Worm (Caenorhabditis elegans) whole organism, mixed stage, embryonic: Measurements from ENCODE around the gene ZK1307.1.

Source experiments
- M03D4.4 ChIP-seq: sonication (generic microtip); optimal IDR thresholded peaks from 2 replicates; lab custom pipeline; 2017; ENCODE audit warnings: mild to moderate bottlenecking, missing genetic modification characterization, missing compliant biosample characterization
- bed-3 ChIP-seq: fragments of 200-800 bp; sonication (Bioruptor generic); optimal IDR thresholded peaks from 3 replicates; lab custom pipeline; 2018; ENCODE audit warnings: mild to moderate bottlenecking, missing genetic modification characterization, moderate library complexity, missing compliant biosample characterization
- ceh-39 ChIP-seq: fragments of 150-350 bp; optimal IDR thresholded peaks from 2 replicates; lab custom pipeline; 2014; ENCODE audit warnings: missing biosample characterization, missing genetic modification characterization
- ceh-43 ChIP-seq: fragments of 200-800 bp; sonication (Bioruptor generic); optimal IDR thresholded peaks from 2 replicates; lab custom pipeline; 2018; ENCODE audit warnings: mild to moderate bottlenecking, missing genetic modification characterization, moderate library complexity, missing compliant biosample characterization
- ceh-83 ChIP-seq: fragments of 200-800 bp; sonication (Bioruptor generic); optimal IDR thresholded peaks from 2 replicates; lab custom pipeline; 2018; ENCODE audit warnings: mild to moderate bottlenecking, missing genetic modification characterization, missing compliant biosample characterization
- ces-1 ChIP-seq: fragments of 150-350 bp; optimal IDR thresholded peaks from 2 replicates; lab custom pipeline; 2014; ENCODE audit warnings: missing biosample characterization, missing genetic modification reagents, missing genetic modification characterization
- cnd-1 ChIP-seq: fragments of 200-800 bp; sonication (Bioruptor generic); optimal IDR thresholded peaks from 2 replicates; lab custom pipeline; 2018; ENCODE audit warnings: mild to moderate bottlenecking, missing genetic modification characterization, missing compliant biosample characterization
- drap-1 ChIP-seq: fragments of 200-800 bp; sonication (Bioruptor generic); optimal IDR thresholded peaks from 3 replicates; lab custom pipeline; 2018; ENCODE audit warnings: mild to moderate bottlenecking, missing genetic modification characterization, missing compliant biosample characterization
- elt-1 ChIP-seq: sonication (generic microtip); optimal IDR thresholded peaks from 2 replicates; lab custom pipeline; 2017; ENCODE audit warnings: missing genetic modification characterization, mild to moderate bottlenecking, missing compliant biosample characterization, antibody characterized with exemption, moderate library complexity, borderline replicate concordance; ENCODE audit not compliant: insufficient read depth
- elt-3 ChIP-seq: fragments of 150-350 bp; optimal IDR thresholded peaks from 2 replicates; lab custom pipeline; 2014; ENCODE audit warnings: missing biosample characterization, missing genetic modification characterization
- flh-1 ChIP-seq: fragments of 200-800 bp; sonication (Bioruptor generic); optimal IDR thresholded peaks from 2 replicates; lab custom pipeline; 2018; ENCODE audit warnings: mild to moderate bottlenecking, missing genetic modification characterization, moderate library complexity, missing compliant biosample characterization
- ham-2 ChIP-seq: fragments of 200-800 bp; sonication (Bioruptor generic); optimal IDR thresholded peaks from 2 replicates; lab custom pipeline; 2018; ENCODE audit warnings: mild to moderate bottlenecking, missing genetic modification characterization, missing compliant biosample characterization
- hlh-1 ChIP-seq: fragments of 150-350 bp; optimal IDR thresholded peaks from 2 replicates; lab custom pipeline; 2014; ENCODE audit warnings: missing biosample characterization, missing genetic modification reagents, missing genetic modification characterization
- lin-13 ChIP-seq: fragments of 150-350 bp; optimal IDR thresholded peaks from 2 replicates; lab custom pipeline; 2014; ENCODE audit warnings: missing biosample characterization, missing genetic modification characterization
- lsy-2 ChIP-seq: fragments of 150-350 bp; optimal IDR thresholded peaks from 2 replicates; lab custom pipeline; 2014; ENCODE audit warnings: missing biosample characterization, missing genetic modification characterization
- mab-5 ChIP-seq: fragments of 150-350 bp; optimal IDR thresholded peaks from 2 replicates; lab custom pipeline; 2014; ENCODE audit warnings: missing biosample characterization, missing genetic modification characterization
- mep-1 ChIP-seq: fragments of 150-350 bp; optimal IDR thresholded peaks from 2 replicates; lab custom pipeline; 2017; ENCODE audit warnings: missing biosample characterization, missing genetic modification reagents, missing genetic modification characterization, inconsistent platforms
- mls-2 ChIP-seq: sonication (generic microtip); optimal IDR thresholded peaks from 2 replicates; lab custom pipeline; 2016; ENCODE audit warnings: mild to moderate bottlenecking, missing genetic modification characterization, moderate library complexity, missing compliant biosample characterization
- nhr-12 ChIP-seq: fragments of 150-350 bp; optimal IDR thresholded peaks from 2 replicates; lab custom pipeline; 2014; ENCODE audit warnings: missing biosample characterization, missing genetic modification characterization
- nhr-2 ChIP-seq: fragments of 150-350 bp; optimal IDR thresholded peaks from 2 replicates; lab custom pipeline; 2014; ENCODE audit warnings: missing biosample characterization, missing genetic modification characterization
- nhr-237 ChIP-seq: fragments of 150-350 bp; optimal IDR thresholded peaks from 2 replicates; lab custom pipeline; 2014; ENCODE audit warnings: missing biosample characterization, missing genetic modification characterization
- nhr-28 ChIP-seq: fragments of 150-350 bp; optimal IDR thresholded peaks from 2 replicates; lab custom pipeline; 2014; ENCODE audit warnings: missing biosample characterization, missing genetic modification characterization
- nhr-76 ChIP-seq: sonication (generic microtip); optimal IDR thresholded peaks from 2 replicates; lab custom pipeline; 2017; ENCODE audit warnings: missing biosample characterization, missing genetic modification characterization
- pha-4 ChIP-seq: fragments of 150-350 bp; optimal IDR thresholded peaks from 2 replicates; lab custom pipeline; 2018; ENCODE audit warnings: missing biosample characterization, missing genetic modification reagents, missing genetic modification characterization
- sem-2 ChIP-seq: fragments of 200-800 bp; sonication (Bioruptor generic); optimal IDR thresholded peaks from 2 replicates; lab custom pipeline; 2018; ENCODE audit warnings: mild to moderate bottlenecking, missing genetic modification characterization, missing compliant biosample characterization
- snpc-4 ChIP-seq: fragments of 150-350 bp; optimal IDR thresholded peaks from 2 replicates; lab custom pipeline; 2014; ENCODE audit warnings: missing biosample characterization, missing genetic modification characterization
- sptf-1 ChIP-seq: sonication (generic microtip); optimal IDR thresholded peaks from 2 replicates; lab custom pipeline; 2017; ENCODE audit warnings: mild to moderate bottlenecking, missing genetic modification characterization, moderate library complexity, missing compliant biosample characterization
- tbx-8 ChIP-seq: fragments of 200-800 bp; sonication (Bioruptor generic); optimal IDR thresholded peaks from 2 replicates; lab custom pipeline; 2018; ENCODE audit warnings: mild to moderate bottlenecking, missing genetic modification characterization, moderate library complexity, missing compliant biosample characterization
- unc-120 ChIP-seq: sonication (generic microtip); optimal IDR thresholded peaks from 2 replicates; lab custom pipeline; 2017; ENCODE audit warnings: missing genetic modification characterization, missing compliant biosample characterization; ENCODE audit not compliant: poor library complexity, severe bottlenecking
- unc-39 ChIP-seq: fragments of 150-350 bp; optimal IDR thresholded peaks from 2 replicates; lab custom pipeline; 2014; ENCODE audit warnings: missing biosample characterization, missing genetic modification characterization
- unc-62 ChIP-seq: fragments of 150-350 bp; optimal IDR thresholded peaks from 2 replicates; lab custom pipeline; 2014; ENCODE audit warnings: missing biosample characterization, missing genetic modification reagents, missing genetic modification characterization
- ztf-11 ChIP-seq: fragments of 150-350 bp; optimal IDR thresholded peaks from 2 replicates; lab custom pipeline; 2014; ENCODE audit warnings: missing biosample characterization, missing genetic modification characterization

The ZK1307.1 gene

ce11 chrII:9686663-9687193 lies 31.3 kb upstream of the ZK1307.1 start, which contains the start of gene ZK1320.9:
Gene ZK1320.9, minus strand, starts transcription at chrII:9686713.
- no peak for TF ChIP-seq unc-120 (tag; lab: Kevin White, UChicago)
- TF ChIP-seq unc-62 = no peak
- TF ChIP-seq nhr-76 (tag; lab: Kevin White, UChicago) = no peak
- TF ChIP-seq pha-4 = no peak
- no peak for TF ChIP-seq ceh-43 (GFP tag; lab: Kevin White, UChicago)
- no peak for TF ChIP-seq nhr-28 (tag; lab: Kevin White, UChicago)

- TF ChIP-seq drap-1 (GFP tag; lab: Kevin White, UChicago) (no peak), snpc-4 (tag; lab: Kevin White, UChicago) (no peak), sem-2 (GFP tag; lab: Kevin White, UChicago) (no peak), ztf-11 (tag; lab: Kevin White, UChicago) (no peak), mls-2 (tag; lab: Kevin White, UChicago) (no peak), cnd-1 (no peak), nhr-76 (tag; lab: Kevin White, UChicago) (no peak), tbx-8 (GFP tag; lab: Kevin White, UChicago) (no peak), flh-1 (GFP tag; lab: Kevin White, UChicago) (no peak), ceh-39 (no peak), lin-13 (no peak), unc-120 (tag; lab: Kevin White, UChicago) (no peak), pha-4 (no peak), elt-3 (no peak), mab-5 (tag; lab: Kevin White, UChicago) (no peak), ces-1 (GFP tag; lab: Kevin White, UChicago) (no peak), ceh-83 (GFP tag; lab: Kevin White, UChicago) (no peak), unc-39 (no peak), unc-62 (no peak), bed-3 (GFP tag; lab: Kevin White, UChicago) (no peak)
Observed at ce11 chrII:9684175-9684574, 28.8 kb upstream of the ZK1307.1 start.

- TF ChIP-seq elt-3 = no peak
- peak; percentile 1 for TF ChIP-seq ces-1 (GFP tag; lab: Kevin White, UChicago)
- TF ChIP-seq tbx-8 (GFP tag; lab: Kevin White, UChicago) = no peak
Observed at ce11 chrII:9682044-9682443, 26.7 kb upstream of the ZK1307.1 start.

- TF ChIP-seq bed-3 (GFP tag; lab: Kevin White, UChicago) (no peak), unc-62 (no peak), elt-1 (tag; lab: Kevin White, UChicago) (no peak)
Observed at ce11 chrII:9680493-9680892, 25.1 kb upstream of the ZK1307.1 start, which contains the start of gene ZK1320.13. Gene ZK1320.13, plus strand, starts transcription at chrII:9680793.

- TF ChIP-seq pha-4 = no peak
- no peak for TF ChIP-seq nhr-237 (tag; lab: Kevin White, UChicago)
- no peak for TF ChIP-seq mls-2 (tag; lab: Kevin White, UChicago)
- TF ChIP-seq flh-1 (GFP tag; lab: Kevin White, UChicago) = no peak
- no peak for TF ChIP-seq ham-2 (GFP tag; lab: Kevin White, UChicago)
- TF ChIP-seq hlh-1 (tag; lab: Kevin White, UChicago) = no peak
- no peak for TF ChIP-seq unc-120 (tag; lab: Kevin White, UChicago)
- TF ChIP-seq ces-1 (GFP tag; lab: Kevin White, UChicago) = no peak
- TF ChIP-seq ceh-83 (GFP tag; lab: Kevin White, UChicago) = no peak
- no peak for TF ChIP-seq elt-1 (tag; lab: Kevin White, UChicago)
- no peak for TF ChIP-seq sptf-1
- no peak for TF ChIP-seq lin-13
- TF ChIP-seq M03D4.4 (tag; lab: Kevin White, UChicago) = no peak
- TF ChIP-seq nhr-12 = no peak
Observed at ce11 chrII:9679842-9680241, 24.5 kb upstream of the ZK1307.1 start.

ce11 chrII:9677470-9677869 lies 22.1 kb upstream of the ZK1307.1 start:
- no peak for TF ChIP-seq nhr-237 (tag; lab: Kevin White, UChicago)
- TF ChIP-seq nhr-12 = no peak
- no peak for TF ChIP-seq drap-1 (GFP tag; lab: Kevin White, UChicago)
- no peak for TF ChIP-seq elt-1 (tag; lab: Kevin White, UChicago)
- no peak for TF ChIP-seq tbx-8 (GFP tag; lab: Kevin White, UChicago)
- no peak for TF ChIP-seq bed-3 (GFP tag; lab: Kevin White, UChicago)
- no peak for TF ChIP-seq lin-13
- no peak for TF ChIP-seq nhr-28 (tag; lab: Kevin White, UChicago)
- TF ChIP-seq lsy-2 = no peak
- TF ChIP-seq cnd-1 = no peak
- no peak for TF ChIP-seq unc-39
- TF ChIP-seq nhr-2 (tag; lab: Kevin White, UChicago) = no peak
- no peak for TF ChIP-seq mep-1 (tag; lab: Kevin White, UChicago)
- no peak for TF ChIP-seq snpc-4 (tag; lab: Kevin White, UChicago)
- TF ChIP-seq mab-5 (tag; lab: Kevin White, UChicago) = no peak
- TF ChIP-seq unc-62 = no peak
- no peak for TF ChIP-seq ceh-39
- TF ChIP-seq M03D4.4 (tag; lab: Kevin White, UChicago) = no peak
- no peak for TF ChIP-seq ztf-11 (tag; lab: Kevin White, UChicago)
